Worm (Caenorhabditis elegans) whole organism, early embryonic: ENCODE data around the gene fbxb-79.

ENCODE experiments used
- B0310.2 ChIP-seq: sonication (generic microtip); optimal IDR thresholded peaks from 2 replicates; lab custom pipeline; 2016; ENCODE audit warnings: mild to moderate bottlenecking, missing genetic modification characterization, missing compliant biosample characterization
- F13C5.2 ChIP-seq: sonication (generic microtip); optimal IDR thresholded peaks from 2 replicates; lab custom pipeline; 2017; ENCODE audit warnings: mild to moderate bottlenecking, missing genetic modification characterization, inconsistent platforms, missing compliant biosample characterization
- aly-1 ChIP-seq: sonication (generic microtip); optimal IDR thresholded peaks from 2 replicates; lab custom pipeline; 2016; ENCODE audit warnings: missing genetic modification characterization, missing compliant biosample characterization
- ama-1 ChIP-seq: fragments of 150-350 bp; optimal IDR thresholded peaks from 2 replicates; lab custom pipeline; 2014
- ceh-13 ChIP-seq: fragments of 200-800 bp; sonication (Bioruptor generic); optimal IDR thresholded peaks from 2 replicates; lab custom pipeline; 2018; ENCODE audit warnings: mild to moderate bottlenecking, missing genetic modification characterization, missing compliant biosample characterization
- ceh-36 ChIP-seq: sonication (generic microtip); optimal IDR thresholded peaks from 2 replicates; lab custom pipeline; 2016; ENCODE audit warnings: missing genetic modification characterization, inconsistent platforms, missing compliant biosample characterization
- ets-7 ChIP-seq: sonication (generic microtip); optimal IDR thresholded peaks from 2 replicates; lab custom pipeline; 2016; ENCODE audit warnings: missing genotype, missing genetic modification characterization, missing compliant biosample characterization
- flt-1 ChIP-seq: fragments of 200-800 bp; sonication (Bioruptor generic); IDR thresholded peaks from 2 replicates; pipeline ENCODE4 v1.3.6; 2022; ENCODE audit warnings: missing genetic modification characterization, missing compliant biosample characterization
- hmbx-1 ChIP-seq: sonication (generic microtip); optimal IDR thresholded peaks from 2 replicates; lab custom pipeline; 2016; ENCODE audit warnings: mild to moderate bottlenecking, missing genetic modification characterization, missing compliant biosample characterization
- hmg-4 ChIP-seq: fragments of 200-800 bp; sonication (Bioruptor generic); optimal IDR thresholded peaks from 2 replicates; lab custom pipeline; 2018; ENCODE audit warnings: mild to moderate bottlenecking, missing genetic modification characterization, missing compliant biosample characterization
- hnd-1 ChIP-seq: sonication (generic microtip); optimal IDR thresholded peaks from 2 replicates; lab custom pipeline; 2016; ENCODE audit warnings: missing genetic modification characterization, missing compliant biosample characterization
- pes-1 ChIP-seq: fragments of 200-800 bp; sonication (Bioruptor generic); IDR thresholded peaks from 2 replicates; pipeline ENCODE4 v1.3.6; 2022; ENCODE audit warnings: missing genetic modification reagents, missing genetic modification characterization, missing compliant biosample characterization
- scrt-1 ChIP-seq: fragments of 200-800 bp; sonication (Bioruptor generic); IDR thresholded peaks from 2 replicates; pipeline ENCODE4 v1.3.6; 2022; ENCODE audit warnings: missing genetic modification characterization, missing compliant biosample characterization
- sea-1 ChIP-seq: fragments of 200-800 bp; sonication (Bioruptor generic); conservative IDR thresholded peaks from 2 replicates; pipeline ENCODE4 v1.3.6; 2022; ENCODE audit warnings: missing genetic modification characterization, missing compliant biosample characterization
- tbx-11 ChIP-seq: fragments of 200-800 bp; sonication (Bioruptor generic); IDR thresholded peaks from 2 replicates; pipeline ENCODE4 v1.3.6; 2022; ENCODE audit warnings: missing genetic modification characterization, missing compliant biosample characterization
- tbx-37 ChIP-seq: fragments of 200-800 bp; sonication (Bioruptor generic); conservative IDR thresholded peaks from 2 replicates; pipeline ENCODE4 v1.3.6; 2022; ENCODE audit warnings: missing genetic modification reagents, missing genetic modification characterization, missing compliant biosample characterization
- tra-4 ChIP-seq: sonication (generic microtip); optimal IDR thresholded peaks from 2 replicates; lab custom pipeline; 2017; ENCODE audit warnings: missing genetic modification characterization, missing compliant biosample characterization

fbxb-79 gene

ce11 chrIV:11148788-11149366, 40.4 kb downstream of the fbxb-79 start:
- TF ChIP-seq ceh-36 (no peak), hmg-4 (GFP tag; lab: Kevin White, UChicago) (peak; percentile 31), hmbx-1 (tag; lab: Kevin White, UChicago) (no peak), B0310.2 (tag; lab: Kevin White, UChicago) (no peak), F13C5.2 (tag; lab: Kevin White, UChicago) (no peak), ceh-13 (GFP tag; lab: Kevin White, UChicago) (no peak), pes-1 (GFP tag; lab: Robert Waterston, UW) (no peak)

- no peak for TF ChIP-seq flt-1 (GFP tag; lab: Robert Waterston, UW)
- no peak for TF ChIP-seq aly-1 (tag; lab: Kevin White, UChicago)
- no peak for TF ChIP-seq B0310.2 (tag; lab: Kevin White, UChicago)
- TF ChIP-seq hnd-1 (tag; lab: Kevin White, UChicago) = no peak
- no peak for TF ChIP-seq hmg-4 (GFP tag; lab: Kevin White, UChicago)
- no peak for TF ChIP-seq tbx-37 (GFP tag; lab: Robert Waterston, UW)
- TF ChIP-seq ceh-13 (GFP tag; lab: Kevin White, UChicago) = no peak
- no peak for TF ChIP-seq tbx-11
- TF ChIP-seq pes-1 (GFP tag; lab: Robert Waterston, UW) = no peak
- TF ChIP-seq scrt-1 = no peak
- no peak for TF ChIP-seq ets-7 (tag; lab: Kevin White, UChicago)
- no peak for TF ChIP-seq tra-4
- no peak for TF ChIP-seq sea-1 (GFP tag; lab: Robert Waterston, UW)
- no peak for TF ChIP-seq ama-1
- no peak for TF ChIP-seq hmbx-1 (tag; lab: Kevin White, UChicago)
- TF ChIP-seq F13C5.2 (tag; lab: Kevin White, UChicago) = no peak
- TF ChIP-seq ceh-36 = no peak
Measured at ce11 chrIV:11146962-11147470, 42.3 kb downstream of the fbxb-79 start, which contains the start of gene pigq-1. pigq-1 (minus strand) TSS chrIV:11147247.

ce11 chrIV:11146492-11146891, 42.8 kb downstream of the fbxb-79 start:
- TF ChIP-seq tbx-11 (no peak), pes-1 (GFP tag; lab: Robert Waterston, UW) (no peak), B0310.2 (tag; lab: Kevin White, UChicago) (no peak), ama-1 (no peak), ceh-13 (GFP tag; lab: Kevin White, UChicago) (no peak), F13C5.2 (tag; lab: Kevin White, UChicago) (no peak), tbx-37 (GFP tag; lab: Robert Waterston, UW) (no peak), scrt-1 (no peak), hmg-4 (GFP tag; lab: Kevin White, UChicago) (no peak), aly-1 (tag; lab: Kevin White, UChicago) (no peak), ets-7 (tag; lab: Kevin White, UChicago) (no peak), sea-1 (GFP tag; lab: Robert Waterston, UW) (no peak), ceh-36 (no peak)

ce11 chrIV:11145929-11146339, 43.4 kb downstream of the fbxb-79 start:
- TF ChIP-seq flt-1 (GFP tag; lab: Robert Waterston, UW) (no peak), pes-1 (GFP tag; lab: Robert Waterston, UW) (no peak), hnd-1 (tag; lab: Kevin White, UChicago) (no peak), scrt-1 (no peak), tra-4 (no peak), ceh-13 (GFP tag; lab: Kevin White, UChicago) (no peak), F13C5.2 (tag; lab: Kevin White, UChicago) (no peak), tbx-37 (GFP tag; lab: Robert Waterston, UW) (no peak), ets-7 (tag; lab: Kevin White, UChicago) (no peak), hmbx-1 (tag; lab: Kevin White, UChicago) (no peak), ama-1 (no peak), ceh-36 (no peak)

ce11 chrIV:11143228-11143444, 46.2 kb downstream of the fbxb-79 start, which contains the start of gene F01G4.4:
F01G4.4 (plus strand) TSS chrIV:11143345.
- TF ChIP-seq ets-7 (tag; lab: Kevin White, UChicago) (no peak), hmbx-1 (tag; lab: Kevin White, UChicago) (no peak), flt-1 (GFP tag; lab: Robert Waterston, UW) (no peak), pes-1 (GFP tag; lab: Robert Waterston, UW) (no peak), tbx-37 (GFP tag; lab: Robert Waterston, UW) (no peak), ceh-13 (GFP tag; lab: Kevin White, UChicago) (no peak), hmg-4 (GFP tag; lab: Kevin White, UChicago) (no peak), B0310.2 (tag; lab: Kevin White, UChicago) (no peak), scrt-1 (no peak), ceh-36 (no peak), sea-1 (GFP tag; lab: Robert Waterston, UW) (no peak), F13C5.2 (tag; lab: Kevin White, UChicago) (no peak), ama-1 (no peak)

ce11 chrIV:11142314-11143227, 46.7 kb downstream of the fbxb-79 start, which contains the start of gene skih-2:
skih-2 (minus strand) TSS chrIV:11142364.
- TF ChIP-seq ama-1 (no peak), sea-1 (GFP tag; lab: Robert Waterston, UW) (no peak), B0310.2 (tag; lab: Kevin White, UChicago) (no peak), tra-4 (no peak), tbx-11 (no peak)
